Worm (Caenorhabditis elegans): ENCODE data around the gene srz-23.

DNA sequence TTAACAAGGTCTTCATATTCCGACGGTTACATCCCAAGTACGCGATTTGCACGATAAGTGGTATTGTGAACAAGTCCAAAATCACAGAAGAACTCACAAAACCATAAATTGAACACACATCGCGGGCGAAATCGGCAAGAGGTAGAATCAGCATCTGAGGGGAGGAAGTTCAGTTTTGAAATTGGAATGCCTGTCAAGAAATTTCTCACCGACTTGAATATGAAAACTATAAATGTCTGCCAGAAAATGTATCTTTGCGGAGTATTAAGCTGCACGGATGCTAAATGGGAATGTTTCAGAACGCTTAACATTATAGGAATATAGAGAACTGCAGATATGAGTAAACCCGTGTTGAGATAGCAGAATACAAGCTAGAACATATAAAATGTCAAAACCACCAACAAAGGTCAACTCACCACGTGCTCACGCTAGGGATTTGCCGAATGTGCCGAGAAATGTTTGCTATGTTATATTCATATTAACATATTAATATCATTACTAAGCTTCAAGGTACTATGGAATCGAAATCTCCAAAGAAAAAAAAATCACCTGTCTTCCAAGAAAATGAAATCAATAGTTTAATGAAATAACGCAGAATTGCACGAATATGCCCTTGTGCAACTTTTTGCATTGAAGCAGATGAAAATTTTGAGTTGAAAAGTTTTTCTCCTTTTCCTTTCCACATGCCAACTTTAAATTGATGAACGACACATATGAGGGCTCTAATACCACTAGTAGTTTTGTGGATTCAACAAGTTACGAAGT, 29.0 kb downstream of the srz-23 start, which contains the start of gene srz-82:
- no peak for TF ChIP-seq snpc-4 (GFP tag; optimal IDR thresholded peaks at IDR 0.05)
- TF ChIP-seq snpc-4 (tag; optimal IDR thresholded peaks at IDR 0.05), result no peak
- no peak for TF ChIP-seq xnd-1 (tag; optimal IDR thresholded peaks at IDR 0.05)
- no peak for TF ChIP-seq unc-130 (GFP tag; optimal IDR thresholded peaks at IDR 0.05)
- TF ChIP-seq ama-1 (optimal IDR thresholded peaks at IDR 0.05), result no peak
- TF ChIP-seq ama-1 (GFP tag; optimal IDR thresholded peaks at IDR 0.05), result no peak
- no peak for TF ChIP-seq let-526 (GFP tag; IDR thresholded peaks at IDR 0.05)
- TF ChIP-seq ceh-40 (GFP tag; IDR thresholded peaks at IDR 0.05), result no peak
- TF ChIP-seq lin-26 (GFP tag; IDR thresholded peaks at IDR 0.05), result no peak
- no peak for TF ChIP-seq pbrm-1 (GFP tag; IDR thresholded peaks at IDR 0.05)
